Worm (Caenorhabditis elegans) whole organism, young adult: ENCODE data around the gene str-209.

Source experiments
- B0261.1 ChIP-seq: sonication (generic microtip); optimal IDR thresholded peaks from 2 replicates; lab custom pipeline; 2016; ENCODE audit warnings: mild to moderate bottlenecking, missing genetic modification characterization, moderate library complexity, missing compliant biosample characterization
- B0336.3 ChIP-seq: fragments of 200-800 bp; sonication (Bioruptor generic); IDR thresholded peaks from 2 replicates; pipeline ENCODE4 v1.3.6; 2022; ENCODE audit warnings: missing genetic modification characterization, missing compliant biosample characterization
- F10E7.11 ChIP-seq: sonication (generic microtip); optimal IDR thresholded peaks from 2 replicates; lab custom pipeline; 2017; ENCODE audit warnings: mild to moderate bottlenecking, missing genetic modification characterization, moderate library complexity, missing compliant biosample characterization
- F23B12.7 ChIP-seq: sonication (generic microtip); optimal IDR thresholded peaks from 2 replicates; lab custom pipeline; 2017; ENCODE audit warnings: missing genetic modification characterization, mild to moderate bottlenecking, missing compliant biosample characterization, antibody characterized with exemption, moderate library complexity; ENCODE audit not compliant: insufficient read depth
- F33H1.4 ChIP-seq: fragments of 200-800 bp; sonication (Bioruptor generic); IDR thresholded peaks from 2 replicates; pipeline ENCODE4 v1.3.6; 2022; ENCODE audit warnings: missing genetic modification reagents, missing genetic modification characterization, missing compliant biosample characterization
- F57A8.1 ChIP-seq: fragments of 200-800 bp; sonication (Bioruptor generic); optimal IDR thresholded peaks from 2 replicates; lab custom pipeline; 2018; ENCODE audit warnings: mild to moderate bottlenecking, missing genetic modification characterization, moderate library complexity, missing compliant biosample characterization
- K11D2.4 ChIP-seq: fragments of 200-800 bp; sonication (Bioruptor generic); IDR thresholded peaks from 2 replicates; pipeline ENCODE4 v1.3.6; 2022; ENCODE audit warnings: missing genetic modification reagents, missing genetic modification characterization, missing compliant biosample characterization
- T26A5.8 ChIP-seq: sonication (generic microtip); optimal IDR thresholded peaks from 2 replicates; lab custom pipeline; 2016; ENCODE audit warnings: missing genetic modification characterization, missing compliant biosample characterization
- Y53F4B.3 ChIP-seq: fragments of 200-800 bp; sonication (Bioruptor generic); IDR thresholded peaks from 2 replicates; pipeline ENCODE4 v1.3.6; 2022; ENCODE audit warnings: missing genetic modification reagents, missing genetic modification characterization, missing compliant biosample characterization
- Y95B8A.8 ChIP-seq: fragments of 200-800 bp; sonication (Bioruptor generic); IDR thresholded peaks from 2 replicates; pipeline ENCODE4 v1.3.6; 2022; ENCODE audit warnings: missing genetic modification reagents, missing genetic modification characterization, missing compliant biosample characterization
- aptf-3 ChIP-seq: fragments of 200-800 bp; sonication (Bioruptor generic); IDR thresholded peaks from 2 replicates; pipeline ENCODE4 v1.3.6; 2022; ENCODE audit warnings: missing genetic modification characterization, missing compliant biosample characterization
- attf-3 ChIP-seq: fragments of 200-800 bp; sonication (Bioruptor generic); conservative IDR thresholded peaks from 2 replicates; pipeline ENCODE4 v1.3.6; 2022; ENCODE audit warnings: missing genetic modification reagents, missing genetic modification characterization, missing compliant biosample characterization
- attf-5 ChIP-seq: fragments of 200-800 bp; sonication (Bioruptor generic); optimal IDR thresholded peaks from 2 replicates; lab custom pipeline; 2018; ENCODE audit warnings: mild to moderate bottlenecking, missing genetic modification characterization, missing compliant biosample characterization
- ccch-3 ChIP-seq: fragments of 200-800 bp; sonication (Bioruptor generic); optimal IDR thresholded peaks from 2 replicates; lab custom pipeline; 2018; ENCODE audit warnings: mild to moderate bottlenecking, missing genetic modification characterization, missing compliant biosample characterization
- ceh-100 ChIP-seq: fragments of 200-800 bp; sonication (Bioruptor generic); IDR thresholded peaks from 2 replicates; pipeline ENCODE4 v1.3.6; 2022; ENCODE audit warnings: missing genetic modification reagents, missing genetic modification characterization, missing compliant biosample characterization
- ceh-79 ChIP-seq: sonication (generic microtip); optimal IDR thresholded peaks from 2 replicates; lab custom pipeline; 2017; ENCODE audit warnings: mild to moderate bottlenecking, missing genetic modification characterization, missing compliant biosample characterization
- ceh-91 ChIP-seq: fragments of 200-800 bp; sonication (Bioruptor generic); IDR thresholded peaks from 2 replicates; pipeline ENCODE4 v1.3.6; 2022; ENCODE audit warnings: missing genetic modification reagents, missing genetic modification characterization, missing compliant biosample characterization
- die-1 ChIP-seq: sonication (generic microtip); optimal IDR thresholded peaks from 2 replicates; lab custom pipeline; 2016; ENCODE audit warnings: missing genotype, mild to moderate bottlenecking, missing genetic modification characterization, missing compliant biosample characterization
- dox-1 ChIP-seq: fragments of 200-800 bp; sonication (Bioruptor generic); IDR thresholded peaks from 2 replicates; pipeline ENCODE4 v1.3.6; 2022; ENCODE audit warnings: missing genetic modification reagents, missing genetic modification characterization, missing compliant biosample characterization
- dpff-1 ChIP-seq: sonication (generic microtip); optimal IDR thresholded peaks from 2 replicates; lab custom pipeline; 2017; ENCODE audit warnings: mild to moderate bottlenecking, missing genetic modification characterization, missing compliant biosample characterization
- efl-1 ChIP-seq: fragments of 150-350 bp; optimal IDR thresholded peaks from 2 replicates; lab custom pipeline; 2014; ENCODE audit warnings: missing biosample characterization, missing genetic modification reagents, missing genetic modification characterization
- egl-18 ChIP-seq: fragments of 200-800 bp; sonication (Bioruptor generic); IDR thresholded peaks from 2 replicates; pipeline ENCODE4 v1.3.6; 2022; ENCODE audit warnings: missing genetic modification reagents, missing genetic modification characterization, missing compliant biosample characterization
- egl-44 ChIP-seq: fragments of 200-800 bp; sonication (Bioruptor generic); IDR thresholded peaks from 2 replicates; pipeline ENCODE4 v1.3.6; 2022; ENCODE audit warnings: missing genetic modification reagents, missing genetic modification characterization, missing compliant biosample characterization
- ekl-4 ChIP-seq: fragments of 200-800 bp; sonication (Bioruptor generic); IDR thresholded peaks from 2 replicates; pipeline ENCODE4 v1.3.6; 2022; ENCODE audit warnings: missing genetic modification reagents, missing genetic modification characterization, missing compliant biosample characterization
- ets-4 ChIP-seq: fragments of 200-800 bp; sonication (Bioruptor generic); optimal IDR thresholded peaks from 2 replicates; lab custom pipeline; 2018; ENCODE audit warnings: mild to moderate bottlenecking, missing genetic modification characterization, missing compliant biosample characterization
- him-1 ChIP-seq: sonication (generic microtip); optimal IDR thresholded peaks from 2 replicates; lab custom pipeline; 2016; ENCODE audit warnings: missing genotype, missing genetic modification reagents, missing genetic modification characterization, missing compliant biosample characterization
- hrde-1 ChIP-seq: sonication (generic microtip); optimal IDR thresholded peaks from 2 replicates; lab custom pipeline; 2016; ENCODE audit warnings: missing genetic modification characterization, mild to moderate bottlenecking, missing compliant biosample characterization, moderate library complexity, missing genotype, missing genetic modification reagents, borderline replicate concordance
- lin-26 ChIP-seq: fragments of 200-800 bp; sonication (Bioruptor generic); IDR thresholded peaks from 2 replicates; pipeline ENCODE4 v1.3.6; 2022; ENCODE audit warnings: missing genetic modification reagents, missing genetic modification characterization, missing compliant biosample characterization
- madf-10 ChIP-seq: sonication (generic microtip); optimal IDR thresholded peaks from 2 replicates; lab custom pipeline; 2016; ENCODE audit warnings: mild to moderate bottlenecking, missing genetic modification characterization, missing compliant biosample characterization
- madf-8 ChIP-seq: fragments of 200-800 bp; sonication (Bioruptor generic); conservative IDR thresholded peaks from 2 replicates; pipeline ENCODE4 v1.3.6; 2022; ENCODE audit warnings: missing genetic modification reagents, missing genetic modification characterization, missing compliant biosample characterization
- mcd-1 ChIP-seq: fragments of 200-800 bp; sonication (Bioruptor generic); IDR thresholded peaks from 2 replicates; pipeline ENCODE4 v1.3.6; 2022; ENCODE audit warnings: missing genetic modification reagents, missing genetic modification characterization, missing compliant biosample characterization
- nfyb-1 ChIP-seq: fragments of 200-800 bp; sonication (Bioruptor generic); IDR thresholded peaks from 2 replicates; pipeline ENCODE4 v1.3.6; 2022; ENCODE audit warnings: missing genetic modification reagents, missing genetic modification characterization, missing compliant biosample characterization
- nhr-27 ChIP-seq: fragments of 200-800 bp; sonication (Bioruptor generic); optimal IDR thresholded peaks from 2 replicates; lab custom pipeline; 2018; ENCODE audit warnings: mild to moderate bottlenecking, missing genetic modification characterization, moderate library complexity, missing compliant biosample characterization
- nhr-80 ChIP-seq: sonication (generic microtip); optimal IDR thresholded peaks from 2 replicates; lab custom pipeline; 2016; ENCODE audit warnings: missing genetic modification characterization, missing compliant biosample characterization
- pbrm-1 ChIP-seq: fragments of 200-800 bp; sonication (Bioruptor generic); IDR thresholded peaks from 2 replicates; pipeline ENCODE4 v1.3.6; 2022; ENCODE audit warnings: missing genetic modification reagents, missing genetic modification characterization, missing compliant biosample characterization
- snpc-3.4 ChIP-seq: sonication (generic microtip); optimal IDR thresholded peaks from 2 replicates; lab custom pipeline; 2017; ENCODE audit warnings: missing genetic modification characterization, mild to moderate bottlenecking, missing compliant biosample characterization, antibody characterized with exemption, moderate library complexity, missing genotype, missing genetic modification reagents
- somi-1 ChIP-seq: fragments of 200-800 bp; sonication (Bioruptor generic); optimal IDR thresholded peaks from 2 replicates; lab custom pipeline; 2018; ENCODE audit warnings: mild to moderate bottlenecking, missing genetic modification characterization, missing compliant biosample characterization
- ztf-18 ChIP-seq: sonication (generic microtip); optimal IDR thresholded peaks from 2 replicates; lab custom pipeline; 2016; ENCODE audit warnings: missing genotype, mild to moderate bottlenecking, missing genetic modification characterization, missing compliant biosample characterization
- ztf-3 ChIP-seq: fragments of 200-800 bp; sonication (Bioruptor generic); optimal IDR thresholded peaks from 2 replicates; lab custom pipeline; 2018; ENCODE audit warnings: mild to moderate bottlenecking, missing genetic modification characterization, missing compliant biosample characterization

The str-209 gene

DNA sequence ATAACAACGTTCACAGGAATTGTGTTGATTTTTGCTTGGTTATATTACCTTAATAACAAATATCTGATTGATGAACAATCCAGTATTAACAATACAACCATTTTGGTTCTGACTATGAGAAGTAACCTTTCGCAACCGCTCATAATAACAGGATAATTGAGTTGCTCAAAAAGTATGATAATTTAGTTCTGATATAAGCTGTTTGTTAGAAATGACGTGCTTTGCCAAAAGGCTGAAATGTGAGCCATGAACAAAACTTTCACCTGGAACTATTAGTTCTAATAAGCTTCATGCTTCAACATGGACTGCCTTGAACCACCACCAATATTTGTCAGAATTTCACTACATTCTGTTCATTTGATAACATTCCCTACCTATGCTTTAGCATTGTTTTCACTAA is 24.1 kb upstream of the str-209 start, which contains the start of gene srh-20:
Gene srh-20 (plus strand): TSS at position 301 of the 400 bp plus-strand sequence.
- TF ChIP-seq F33H1.4 (GFP tag; lab: Robert Waterston, UW): no peak
- no peak for TF ChIP-seq nfyb-1 (GFP tag; lab: Robert Waterston, UW)
- TF ChIP-seq ceh-79: no peak
- TF ChIP-seq attf-3: no peak
- no peak for TF ChIP-seq lin-26
- no peak for TF ChIP-seq F57A8.1 (GFP tag; lab: Kevin White, UChicago)
- no peak for TF ChIP-seq ekl-4 (GFP tag; lab: Robert Waterston, UW)
- no peak for TF ChIP-seq egl-18 (GFP tag; lab: Robert Waterston, UW)
- TF ChIP-seq pbrm-1: no peak
- TF ChIP-seq aptf-3: no peak
- TF ChIP-seq ceh-100 (GFP tag; lab: Robert Waterston, UW): no peak
- TF ChIP-seq F23B12.7: no peak
- no peak for TF ChIP-seq T26A5.8
- no peak for TF ChIP-seq nhr-80 (tag; lab: Kevin White, UChicago)

- no peak for TF ChIP-seq K11D2.4 (GFP tag; lab: Robert Waterston, UW)
- TF ChIP-seq attf-5: no peak
- no peak for TF ChIP-seq ets-4 (GFP tag; lab: Kevin White, UChicago)
- TF ChIP-seq ztf-3 (GFP tag; lab: Kevin White, UChicago): no peak
- no peak for TF ChIP-seq F10E7.11 (tag; lab: Kevin White, UChicago)
- TF ChIP-seq Y95B8A.8 (GFP tag; lab: Robert Waterston, UW): no peak
- no peak for TF ChIP-seq dpff-1 (tag; lab: Kevin White, UChicago)
- TF ChIP-seq B0261.1 (tag; lab: Kevin White, UChicago): no peak
- TF ChIP-seq madf-8 (GFP tag; lab: Robert Waterston, UW): no peak
- TF ChIP-seq him-1 (tag; lab: Kevin White, UChicago): no peak
- no peak for TF ChIP-seq egl-44 (GFP tag; lab: Robert Waterston, UW)
- TF ChIP-seq efl-1 (GFP tag; lab: Kevin White, UChicago): no peak
- no peak for TF ChIP-seq Y53F4B.3 (GFP tag; lab: Robert Waterston, UW)
These were observed 22.4 kb upstream of the str-209 start, which contains the start of gene srh-21 for ce11 chrV:4926371-4926770. TSS of gene srh-21 (plus strand) at chrV:4926671.

ce11 chrV:4929842-4930241 is 18.9 kb upstream of the str-209 start, which contains the start of gene str-205:
TSS of gene str-205 (minus strand) at chrV:4929942.
- no peak for TF ChIP-seq pbrm-1
- TF ChIP-seq, all 124 proteins: peak for 0

ce11 chrV:4932814-4933213 is 15.9 kb upstream of the str-209 start, which contains the start of gene C02E7.10:
TSS of gene C02E7.10 (minus strand) at chrV:4933045.
- TF ChIP-seq mcd-1 (GFP tag; lab: Robert Waterston, UW): no peak
- TF ChIP-seq nhr-27: no peak
- TF ChIP-seq ccch-3 (GFP tag; lab: Kevin White, UChicago): no peak
- no peak for TF ChIP-seq hrde-1 (tag; lab: Kevin White, UChicago)
- no peak for TF ChIP-seq dox-1
- no peak for TF ChIP-seq snpc-3.4 (tag; lab: Kevin White, UChicago)
- no peak for TF ChIP-seq B0336.3 (GFP tag; lab: Robert Waterston, UW)
- TF ChIP-seq die-1 (tag; lab: Kevin White, UChicago): no peak
- TF ChIP-seq ztf-18: no peak
- no peak for TF ChIP-seq ceh-91 (GFP tag; lab: Robert Waterston, UW)
- TF ChIP-seq dpff-1 (tag; lab: Kevin White, UChicago): no peak
- no peak for TF ChIP-seq somi-1 (GFP tag; lab: Kevin White, UChicago)
- TF ChIP-seq madf-10: no peak
- no peak for TF ChIP-seq Y53F4B.3 (GFP tag; lab: Robert Waterston, UW)
- TF ChIP-seq ekl-4 (GFP tag; lab: Robert Waterston, UW): no peak
